Worm (Caenorhabditis elegans) whole organism, early embryonic: ENCODE data around the gene sre-43.

ENCODE experiments used
- B0310.2 ChIP-seq: sonication (generic microtip); optimal IDR thresholded peaks from 2 replicates; lab custom pipeline; 2016; ENCODE audit warnings: mild to moderate bottlenecking, missing genetic modification characterization, missing compliant biosample characterization
- F13C5.2 ChIP-seq: sonication (generic microtip); optimal IDR thresholded peaks from 2 replicates; lab custom pipeline; 2017; ENCODE audit warnings: mild to moderate bottlenecking, missing genetic modification characterization, inconsistent platforms, missing compliant biosample characterization
- aly-1 ChIP-seq: sonication (generic microtip); optimal IDR thresholded peaks from 2 replicates; lab custom pipeline; 2016; ENCODE audit warnings: missing genetic modification characterization, missing compliant biosample characterization
- ama-1 ChIP-seq: fragments of 150-350 bp; optimal IDR thresholded peaks from 2 replicates; lab custom pipeline; 2014
- ceh-13 ChIP-seq: fragments of 200-800 bp; sonication (Bioruptor generic); optimal IDR thresholded peaks from 2 replicates; lab custom pipeline; 2018; ENCODE audit warnings: mild to moderate bottlenecking, missing genetic modification characterization, missing compliant biosample characterization
- ceh-36 ChIP-seq: sonication (generic microtip); optimal IDR thresholded peaks from 2 replicates; lab custom pipeline; 2016; ENCODE audit warnings: missing genetic modification characterization, inconsistent platforms, missing compliant biosample characterization
- ets-7 ChIP-seq: sonication (generic microtip); optimal IDR thresholded peaks from 2 replicates; lab custom pipeline; 2016; ENCODE audit warnings: missing genotype, missing genetic modification characterization, missing compliant biosample characterization
- flt-1 ChIP-seq: fragments of 200-800 bp; sonication (Bioruptor generic); IDR thresholded peaks from 2 replicates; pipeline ENCODE4 v1.3.6; 2022; ENCODE audit warnings: missing genetic modification characterization, missing compliant biosample characterization
- hmbx-1 ChIP-seq: sonication (generic microtip); optimal IDR thresholded peaks from 2 replicates; lab custom pipeline; 2016; ENCODE audit warnings: mild to moderate bottlenecking, missing genetic modification characterization, missing compliant biosample characterization
- hmg-4 ChIP-seq: fragments of 200-800 bp; sonication (Bioruptor generic); optimal IDR thresholded peaks from 2 replicates; lab custom pipeline; 2018; ENCODE audit warnings: mild to moderate bottlenecking, missing genetic modification characterization, missing compliant biosample characterization
- hnd-1 ChIP-seq: sonication (generic microtip); optimal IDR thresholded peaks from 2 replicates; lab custom pipeline; 2016; ENCODE audit warnings: missing genetic modification characterization, missing compliant biosample characterization
- pes-1 ChIP-seq: fragments of 200-800 bp; sonication (Bioruptor generic); IDR thresholded peaks from 2 replicates; pipeline ENCODE4 v1.3.6; 2022; ENCODE audit warnings: missing genetic modification reagents, missing genetic modification characterization, missing compliant biosample characterization
- scrt-1 ChIP-seq: fragments of 200-800 bp; sonication (Bioruptor generic); IDR thresholded peaks from 2 replicates; pipeline ENCODE4 v1.3.6; 2022; ENCODE audit warnings: missing genetic modification characterization, missing compliant biosample characterization
- sea-1 ChIP-seq: fragments of 200-800 bp; sonication (Bioruptor generic); conservative IDR thresholded peaks from 2 replicates; pipeline ENCODE4 v1.3.6; 2022; ENCODE audit warnings: missing genetic modification characterization, missing compliant biosample characterization
- tbx-11 ChIP-seq: fragments of 200-800 bp; sonication (Bioruptor generic); IDR thresholded peaks from 2 replicates; pipeline ENCODE4 v1.3.6; 2022; ENCODE audit warnings: missing genetic modification characterization, missing compliant biosample characterization
- tbx-37 ChIP-seq: fragments of 200-800 bp; sonication (Bioruptor generic); conservative IDR thresholded peaks from 2 replicates; pipeline ENCODE4 v1.3.6; 2022; ENCODE audit warnings: missing genetic modification reagents, missing genetic modification characterization, missing compliant biosample characterization
- tra-4 ChIP-seq: sonication (generic microtip); optimal IDR thresholded peaks from 2 replicates; lab custom pipeline; 2017; ENCODE audit warnings: missing genetic modification characterization, missing compliant biosample characterization

The sre-43 gene

DNA sequence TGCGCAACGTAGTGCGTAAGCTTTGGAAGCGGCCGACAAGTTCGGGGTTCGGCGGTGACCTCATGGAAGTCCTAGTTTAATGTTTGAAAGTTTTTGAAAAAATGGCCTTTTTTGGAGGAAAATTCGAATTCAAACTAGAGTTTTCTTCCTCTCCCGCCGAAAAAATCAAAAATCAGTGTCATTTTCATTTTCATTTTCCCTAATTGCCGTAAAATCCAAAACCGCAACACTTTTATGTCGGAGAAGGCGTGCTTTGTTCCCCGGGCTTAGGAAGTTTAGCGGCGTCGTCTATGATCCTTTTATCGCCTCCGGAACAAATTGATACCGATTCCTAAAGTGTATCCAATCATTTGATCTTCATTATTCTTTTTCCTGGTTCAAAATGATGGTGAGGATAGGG, 44.0 kb downstream of the sre-43 start, which contains the start of gene mltn-5:
TSS of gene mltn-5 (plus strand) at position 301 of the 400 bp plus-strand sequence.
- no peak for TF ChIP-seq B0310.2 (tag; lab: Kevin White, UChicago)
- no peak for TF ChIP-seq hnd-1 (tag; lab: Kevin White, UChicago)
- no peak for TF ChIP-seq hmg-4 (GFP tag; lab: Kevin White, UChicago)
- no peak for TF ChIP-seq ama-1 (lab: Kevin White, UChicago)
- TF ChIP-seq aly-1 (tag; lab: Kevin White, UChicago) = no peak
- TF ChIP-seq scrt-1 = no peak
- TF ChIP-seq ceh-36 (tag; lab: Kevin White, UChicago) = no peak
- TF ChIP-seq ets-7 (tag; lab: Kevin White, UChicago) = no peak
- no peak for TF ChIP-seq tra-4
- TF ChIP-seq flt-1 (GFP tag; lab: Robert Waterston, UW) = no peak
- TF ChIP-seq ceh-13 = no peak
- TF ChIP-seq sea-1 (GFP tag; lab: Robert Waterston, UW) = no peak
- TF ChIP-seq hmbx-1 (tag; lab: Kevin White, UChicago) = no peak
- TF ChIP-seq pes-1 = no peak
- TF ChIP-seq tbx-37 (GFP tag; lab: Robert Waterston, UW) = no peak
- TF ChIP-seq F13C5.2 = no peak
- no peak for TF ChIP-seq tbx-11

DNA sequence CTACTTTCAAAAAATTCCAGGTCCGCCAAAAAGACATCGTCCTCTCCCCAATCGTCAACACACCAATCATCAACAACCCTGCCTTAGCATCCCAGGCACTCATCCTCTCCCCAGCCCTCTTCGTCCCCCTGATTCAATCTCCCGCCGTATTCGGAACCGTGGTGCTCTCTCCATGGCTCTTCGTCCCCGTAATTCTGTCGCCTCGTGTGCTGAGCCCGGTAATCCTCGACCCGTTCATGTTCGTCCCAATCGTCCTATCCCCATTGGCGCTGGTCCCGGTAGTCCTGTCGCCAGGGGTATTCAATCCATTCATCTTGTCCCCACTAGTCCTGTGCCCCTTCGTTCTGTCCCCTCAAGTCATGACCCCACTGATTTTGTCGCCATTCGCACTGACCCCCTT, 49.8 kb downstream of the sre-43 start:
- no peak for TF ChIP-seq flt-1 (GFP tag; lab: Robert Waterston, UW)
- no peak for TF ChIP-seq scrt-1
- TF ChIP-seq sea-1 (GFP tag; lab: Robert Waterston, UW) = 0 out of 2 replicates have a peak, but pooled peaks have one; percentile 22
